Worm (Caenorhabditis elegans) whole organism, L3 larva: ENCODE results near the gene tap-1.

Experiments used
- ZK546.5 ChIP-seq: sonication (generic microtip); optimal IDR thresholded peaks from 2 replicates; lab custom pipeline; 2017; ENCODE audit warnings: missing biosample characterization, missing genetic modification characterization
- ama-1 ChIP-seq: fragments of 150-350 bp; optimal IDR thresholded peaks from 2 replicates; lab custom pipeline; 2018
- ceh-16 ChIP-seq: sonication (generic microtip); optimal IDR thresholded peaks from 2 replicates; lab custom pipeline; 2017; ENCODE audit warnings: missing biosample characterization, missing genetic modification characterization
- ceh-28 ChIP-seq: fragments of 150-350 bp; optimal IDR thresholded peaks from 2 replicates; lab custom pipeline; 2014; ENCODE audit warnings: missing biosample characterization, missing genetic modification reagents, missing genetic modification characterization
- ceh-82 ChIP-seq: fragments of 150-350 bp; optimal IDR thresholded peaks from 2 replicates; lab custom pipeline; 2014; ENCODE audit warnings: missing biosample characterization, missing genetic modification characterization
- egl-27 ChIP-seq: sonication (generic microtip); optimal IDR thresholded peaks from 4 replicates; lab custom pipeline; 2017; ENCODE audit warnings: missing biosample characterization, missing genetic modification reagents, missing genetic modification characterization
- egl-5 ChIP-seq: fragments of 150-350 bp; optimal IDR thresholded peaks from 2 replicates; lab custom pipeline; 2017; ENCODE audit warnings: missing biosample characterization, missing genetic modification reagents, missing genetic modification characterization, inconsistent platforms
- elt-1 ChIP-seq: fragments of 150-350 bp; optimal IDR thresholded peaks from 2 replicates; lab custom pipeline; 2014; ENCODE audit warnings: missing biosample characterization, missing genetic modification characterization
- elt-2 ChIP-seq: sonication (generic microtip); optimal IDR thresholded peaks from 2 replicates; lab custom pipeline; 2016; ENCODE audit warnings: missing genetic modification reagents, mild to moderate bottlenecking, missing genetic modification characterization, missing compliant biosample characterization
- elt-3 ChIP-seq, 3 experiments: fragments of 150-350 bp in 1 of 3; sonication (generic microtip) in 2 of 3; optimal IDR thresholded peaks; 2 replicates in 2 of 3; 4 replicates in 1 of 3; lab custom pipeline; 2014 to 2017; ENCODE audit warnings: missing biosample characterization in 3 of 3, missing genetic modification characterization in 3 of 3
- eor-1 ChIP-seq, 2 experiments: fragments of 150-350 bp; optimal IDR thresholded peaks; 2 replicates each; lab custom pipeline; 2014 to 2018; ENCODE audit warnings: missing biosample characterization in 2 of 2, missing genetic modification characterization in 2 of 2
- fos-1 ChIP-seq: fragments of 150-350 bp; optimal IDR thresholded peaks from 2 replicates; lab custom pipeline; 2014; ENCODE audit warnings: missing biosample characterization, missing genetic modification characterization
- hmg-11 ChIP-seq: sonication (generic microtip); optimal IDR thresholded peaks from 2 replicates; lab custom pipeline; 2016; ENCODE audit warnings: missing genetic modification characterization, missing compliant biosample characterization
- jun-1 ChIP-seq: fragments of 150-350 bp; optimal IDR thresholded peaks from 2 replicates; lab custom pipeline; 2014; ENCODE audit warnings: missing biosample characterization, missing genetic modification reagents, missing genetic modification characterization
- lin-15B ChIP-seq: fragments of 150-350 bp; optimal IDR thresholded peaks from 2 replicates; lab custom pipeline; 2014; ENCODE audit warnings: missing biosample characterization, missing genetic modification characterization
- lin-39 ChIP-seq: fragments of 150-350 bp; optimal IDR thresholded peaks from 2 replicates; lab custom pipeline; 2018; ENCODE audit warnings: missing biosample characterization, missing genetic modification reagents, missing genetic modification characterization
- mml-1 ChIP-seq: fragments of 150-350 bp; sonication (generic microtip); optimal IDR thresholded peaks from 3 replicates; lab custom pipeline; 2014; ENCODE audit warnings: missing biosample characterization, missing genetic modification characterization
- nfya-1 ChIP-seq: sonication (generic microtip); optimal IDR thresholded peaks from 2 replicates; lab custom pipeline; 2017; ENCODE audit warnings: missing genetic modification characterization, mild to moderate bottlenecking, missing compliant biosample characterization, antibody characterized with exemption, moderate library complexity; ENCODE audit not compliant: insufficient read depth
- nhr-23 ChIP-seq: fragments of 150-350 bp; optimal IDR thresholded peaks from 2 replicates; lab custom pipeline; 2014; ENCODE audit warnings: missing biosample characterization, missing genetic modification reagents, missing genetic modification characterization
- nhr-25 ChIP-seq: sonication (generic microtip); optimal IDR thresholded peaks from 2 replicates; lab custom pipeline; 2017; ENCODE audit warnings: missing biosample characterization, missing genetic modification characterization
- nhr-28 ChIP-seq: fragments of 150-350 bp; optimal IDR thresholded peaks from 2 replicates; lab custom pipeline; 2014; ENCODE audit warnings: missing biosample characterization, missing genetic modification characterization
- nhr-43 ChIP-seq: sonication (generic microtip); optimal IDR thresholded peaks from 2 replicates; lab custom pipeline; 2016; ENCODE audit warnings: mild to moderate bottlenecking, missing genetic modification characterization, missing compliant biosample characterization; ENCODE audit not compliant: poor library complexity, severe bottlenecking
- pha-4 ChIP-seq: fragments of 150-350 bp; optimal IDR thresholded peaks from 2 replicates; lab custom pipeline; 2014; ENCODE audit warnings: missing biosample characterization, missing genetic modification reagents, missing genetic modification characterization
- pqm-1 ChIP-seq: fragments of 150-350 bp; optimal IDR thresholded peaks from 2 replicates; lab custom pipeline; 2017; ENCODE audit warnings: missing biosample characterization, missing genetic modification characterization, inconsistent platforms
- tbx-2 ChIP-seq: sonication (generic microtip); optimal IDR thresholded peaks from 2 replicates; lab custom pipeline; 2016; ENCODE audit warnings: mild to moderate bottlenecking, missing genetic modification characterization, missing compliant biosample characterization
- unc-39 ChIP-seq: sonication (generic microtip); optimal IDR thresholded peaks from 4 replicates; lab custom pipeline; 2017; ENCODE audit warnings: missing biosample characterization, missing genetic modification characterization
- unc-62 ChIP-seq: fragments of 150-350 bp; sonication (generic microtip); optimal IDR thresholded peaks from 4 replicates; lab custom pipeline; 2014; ENCODE audit warnings: missing biosample characterization, missing genetic modification reagents, missing genetic modification characterization
- zag-1 ChIP-seq: fragments of 150-350 bp; optimal IDR thresholded peaks from 2 replicates; lab custom pipeline; 2014; ENCODE audit warnings: missing biosample characterization, missing genetic modification characterization

The tap-1 gene

ce11 chrX:14563818-14564217 is 25.6 kb upstream of the tap-1 start:
- TF ChIP-seq pha-4 (peak; percentile 8), nhr-23 (tag; lab: Kevin White, UChicago) (no peak), mml-1 (tag; lab: Kevin White, UChicago) (no peak), unc-39 (no peak), egl-27 (tag; lab: Kevin White, UChicago) (no peak), hmg-11 (tag; lab: Kevin White, UChicago) (no peak), nhr-25 (tag; lab: Kevin White, UChicago) (peak; percentile 1), lin-15B (tag; lab: Kevin White, UChicago) (no peak), ama-1 (lab: Kevin White, UChicago) (no peak), ceh-28 (tag; lab: Kevin White, UChicago) (no peak)

DNA sequence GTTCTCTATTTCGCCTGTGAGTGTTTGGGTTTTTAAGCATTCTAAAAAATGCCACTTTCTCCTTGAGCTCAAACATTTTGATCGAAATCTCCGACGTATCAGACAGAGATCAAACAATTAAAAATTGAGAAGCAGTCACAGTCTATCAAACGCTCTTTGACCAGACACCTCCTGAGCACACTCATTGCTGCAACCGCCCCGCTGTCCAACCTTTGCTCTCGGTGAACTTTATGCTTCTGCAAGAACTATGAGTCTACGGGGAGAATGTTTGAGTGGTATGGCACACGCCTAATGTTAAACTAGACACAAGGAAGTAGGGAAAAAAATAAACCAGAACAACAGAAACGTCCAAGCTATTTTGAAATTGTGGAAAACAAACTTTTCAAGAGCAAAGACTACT is 24.2 kb upstream of the tap-1 start:
- TF ChIP-seq lin-39 (peak; percentile 9), ceh-82 (tag; lab: Kevin White, UChicago) (no peak), eor-1 (tag; optimal IDR thresholded peaks at IDR 0.05; lab: Kevin White, UChicago) (no peak), jun-1 (tag; lab: Kevin White, UChicago) (no peak)

DNA sequence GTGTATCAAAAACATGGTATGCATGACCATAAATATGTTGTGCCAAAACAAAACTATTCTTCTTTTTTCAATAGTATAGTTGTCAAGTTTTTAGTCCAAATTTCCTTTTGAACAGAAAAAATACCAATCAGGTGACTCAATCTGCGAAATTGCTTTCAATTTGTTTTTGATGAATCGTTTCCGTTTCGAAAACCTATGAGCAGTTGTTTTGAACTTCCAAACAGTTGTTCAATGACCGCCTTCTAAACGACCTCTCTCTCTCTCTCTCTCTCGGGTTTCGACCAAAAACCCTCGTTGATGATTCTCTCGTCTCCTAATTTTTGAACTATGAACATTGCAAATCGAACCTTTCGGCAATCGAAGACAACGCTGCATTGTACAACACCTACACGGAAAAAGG is 23.4 kb upstream of the tap-1 start:
- TF ChIP-seq ceh-28 (tag; lab: Kevin White, UChicago) (no peak), egl-5 (tag; lab: Kevin White, UChicago) (peak; percentile 16), fos-1 (no peak), nhr-23 (tag; lab: Kevin White, UChicago) (peak; percentile 6), nfya-1 (tag; lab: Kevin White, UChicago) (no peak)
- TF ChIP-seq, all 47 proteins: peak for 2

ce11 chrX:14568258-14568763 is 21.1 kb upstream of the tap-1 start:
- peak; percentile 9 for TF ChIP-seq elt-2 (tag; lab: Kevin White, UChicago)
- no peak for TF ChIP-seq tbx-2
- TF ChIP-seq ceh-16 (tag; lab: Kevin White, UChicago), result no peak
- peak; percentile 13 for TF ChIP-seq nhr-25 (tag; lab: Kevin White, UChicago)
- no peak for TF ChIP-seq hmg-11 (tag; lab: Kevin White, UChicago)
- no peak for TF ChIP-seq fos-1
- TF ChIP-seq pqm-1, result peak; percentile 65
- no peak for TF ChIP-seq egl-5 (tag; lab: Kevin White, UChicago)
- TF ChIP-seq, all 47 proteins: peak for 3

DNA sequence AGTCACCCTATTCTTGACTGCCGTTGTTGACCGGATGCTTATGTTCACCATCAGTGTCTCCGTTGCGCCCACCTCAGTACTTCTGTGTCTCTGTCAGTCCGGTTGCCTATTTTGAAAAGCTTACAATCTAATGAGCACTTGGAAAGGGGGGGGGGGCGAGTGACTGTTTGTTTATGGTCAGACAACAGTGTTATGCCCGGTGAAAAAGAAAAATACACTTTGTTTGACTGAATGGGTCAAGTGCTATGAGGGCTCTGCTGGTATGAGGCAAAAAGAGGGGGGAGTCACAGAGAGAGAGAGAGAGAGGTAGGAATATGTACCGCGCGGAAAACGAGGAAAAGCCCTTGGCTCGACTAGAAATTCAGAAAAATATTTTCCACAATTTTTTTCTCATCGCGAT is 18.1 kb upstream of the tap-1 start:
- TF ChIP-seq pha-4 (peak; percentile 15), elt-1 (tag; lab: Kevin White, UChicago) (no peak), tbx-2 (no peak), ZK546.5 (tag; lab: Kevin White, UChicago) (no peak), elt-3 (tag; optimal IDR thresholded peaks at IDR 0.05; lab: Kevin White, UChicago) (no peak)

DNA sequence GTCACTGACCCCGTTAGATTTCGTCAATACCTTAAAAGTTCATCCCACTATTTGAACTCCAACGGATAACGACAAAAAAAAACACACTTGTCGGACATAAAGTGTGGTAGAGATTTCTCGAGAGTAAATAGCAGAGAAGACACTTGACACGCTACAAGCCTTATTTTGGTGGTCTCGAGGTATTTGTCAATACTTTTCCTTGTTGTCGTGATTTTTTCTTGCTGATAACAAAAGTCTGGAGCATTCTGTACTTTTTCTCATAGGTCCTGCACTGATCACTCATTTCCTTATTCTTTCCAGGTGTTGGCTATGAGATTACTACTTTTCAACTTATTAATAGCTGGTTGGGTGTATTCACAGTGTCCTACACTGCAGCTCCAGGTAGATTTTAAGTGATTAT is 17.0 kb upstream of the tap-1 start, which contains the start of gene lron-1:
Gene lron-1, plus strand, starts transcription at position 301 of the 400 bp plus-strand sequence.
- no peak for TF ChIP-seq hmg-11 (tag; lab: Kevin White, UChicago)
- TF ChIP-seq pha-4, result peak; percentile 39

DNA sequence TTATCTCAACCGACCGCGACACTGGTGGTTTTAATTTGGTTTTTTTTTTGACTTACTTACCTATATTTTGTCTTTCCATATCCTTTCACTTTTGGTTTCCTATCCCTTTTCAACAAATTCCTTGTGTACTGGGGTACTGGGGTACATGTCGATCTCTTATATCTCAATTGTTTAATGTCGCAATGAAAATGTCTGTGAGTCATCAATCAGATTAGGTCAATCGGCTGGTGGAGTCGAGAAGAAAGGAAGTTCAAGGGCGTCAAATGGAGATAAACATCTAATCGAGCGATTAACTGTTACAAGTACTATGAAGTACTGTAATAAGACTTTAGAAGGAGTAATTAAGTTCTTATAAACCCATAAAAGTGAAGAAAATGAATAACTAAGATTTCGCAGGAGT is 13.5 kb upstream of the tap-1 start:
- TF ChIP-seq nhr-28 (tag; lab: Kevin White, UChicago) (no peak), zag-1 (tag; lab: Kevin White, UChicago) (no peak), nhr-23 (tag; lab: Kevin White, UChicago) (peak; percentile 99), unc-62 (GFP tag; lab: Kevin White, UChicago) (peak; percentile 6), elt-1 (tag; lab: Kevin White, UChicago) (peak; percentile 96), nhr-43 (tag; lab: Kevin White, UChicago) (peak; percentile 37), ceh-28 (tag; lab: Kevin White, UChicago) (peak; percentile 19), nhr-25 (tag; lab: Kevin White, UChicago) (peak; percentile 92)
